Worm (Caenorhabditis elegans): ENCODE data around the gene ZK1058.3.

ce11 chrIII:3931423-3931822 lies 12.8 kb downstream of the ZK1058.3 start, which contains the start of gene F37A8.2:
- TF ChIP-seq pha-4 (tag; optimal IDR thresholded peaks at IDR 0.05): no peak
- no peak for TF ChIP-seq ZK546.5 (tag; optimal IDR thresholded peaks at IDR 0.05)
- TF ChIP-seq fkh-10 (GFP tag; optimal IDR thresholded peaks at IDR 0.05): no peak
- TF ChIP-seq ceh-28 (tag; optimal IDR thresholded peaks at IDR 0.05): no peak
- TF ChIP-seq fos-1 (tag; optimal IDR thresholded peaks at IDR 0.05): no peak
- TF ChIP-seq lin-15B (tag; optimal IDR thresholded peaks at IDR 0.05): no peak
- TF ChIP-seq ceh-82 (tag; optimal IDR thresholded peaks at IDR 0.05): no peak
- TF ChIP-seq nhr-11 (tag; optimal IDR thresholded peaks at IDR 0.05): no peak
